Fruit fly (Drosophila melanogaster) ovary, adult (tissue): Measurements from ENCODE around the gene Ir75d.

Source experiments
- CG17801 ChIP-seq: fragments of 200-800 bp; optimal IDR thresholded peaks from 2 replicates; lab custom pipeline; 2019; ENCODE audit warnings: missing biosample characterization, mild to moderate bottlenecking, missing genetic modification characterization, moderate library complexity; ENCODE audit not compliant: partially characterized antibody

Ir75d gene

dm6 chr3L:18898770-18899278 lies 12.2 kb downstream of the Ir75d start, which contains the start of gene RpL26:
TSS of gene RpL26 (plus strand) at chr3L:18898875.
- peak; percentile 78 for TF ChIP-seq CG17801 (GFP tag; lab: Kevin White, UChicago)

- TF ChIP-seq CG17801 (GFP tag; lab: Kevin White, UChicago), result peak; percentile 51
Observed at dm6 chr3L:18898086-18898470, 12.9 kb downstream of the Ir75d start, which contains the start of gene CG3902. TSS of gene CG3902 (minus strand) at chr3L:18898293.

dm6 chr3L:18897459-18898085 lies 13.4 kb downstream of the Ir75d start:
- peak; percentile 3 for TF ChIP-seq CG17801 (GFP tag; lab: Kevin White, UChicago)

dm6 chr3L:18896297-18896863 lies 14.6 kb downstream of the Ir75d start:
- TF ChIP-seq CG17801 (GFP tag; lab: Kevin White, UChicago), result no peak

- TF ChIP-seq CG17801 (GFP tag; lab: Kevin White, UChicago), result peak; percentile 15
Observed at dm6 chr3L:18895079-18895478, 15.9 kb downstream of the Ir75d start.

dm6 chr3L:18891986-18892385 lies 19.0 kb downstream of the Ir75d start, which contains the start of gene NijB:
TSS of gene NijB (plus strand) at chr3L:18892383.
- TF ChIP-seq CG17801 (GFP tag; lab: Kevin White, UChicago), result no peak

dm6 chr3L:18890283-18891175 lies 20.5 kb downstream of the Ir75d start, which contains the start of gene CG3961:
TSS of gene CG3961 (minus strand) at chr3L:18890483.
- TF ChIP-seq CG17801 (GFP tag; lab: Kevin White, UChicago), result peak; percentile 96

- TF ChIP-seq CG17801 (GFP tag; lab: Kevin White, UChicago), result no peak
Observed at dm6 chr3L:18889222-18889866, 21.6 kb downstream of the Ir75d start.

- TF ChIP-seq CG17801 (GFP tag; lab: Kevin White, UChicago), result no peak
Observed at dm6 chr3L:18881613-18882012, 29.4 kb downstream of the Ir75d start.

dm6 chr3L:18872440-18872839 lies 38.5 kb downstream of the Ir75d start, which contains the start of the genes Rad9 and Uggt:
TSS of gene Rad9 (minus strand) at chr3L:18872553.
TSS of gene Uggt (plus strand) at chr3L:18872747.
- TF ChIP-seq CG17801 (GFP tag; lab: Kevin White, UChicago), result peak; percentile 15

- TF ChIP-seq CG17801 (GFP tag; lab: Kevin White, UChicago), result peak; percentile 22
Observed at dm6 chr3L:18870027-18870426, 41.0 kb downstream of the Ir75d start, which contains the start of gene Blos3. TSS of gene Blos3 (plus strand) at chr3L:18870224.

dm6 chr3L:18869035-18869826 lies 41.8 kb downstream of the Ir75d start, which contains the start of gene Grx1:
TSS of gene Grx1 (plus strand) at chr3L:18869230.
- peak; percentile 23 for TF ChIP-seq CG17801 (GFP tag; lab: Kevin White, UChicago)

dm6 chr3L:18867521-18867920 lies 43.5 kb downstream of the Ir75d start, which contains the start of gene Dysb:
TSS of gene Dysb (plus strand) at chr3L:18867771.
- peak; percentile 85 for TF ChIP-seq CG17801 (GFP tag; lab: Kevin White, UChicago)
